Fruit fly (Drosophila melanogaster) whole organism, wandering third instar larva: Measurements from ENCODE around the gene CG13786.

Source experiments
- Hr78 ChIP-seq: fragments of >200 bp; optimal IDR thresholded peaks from 2 replicates; lab custom pipeline; 2017; ENCODE audit warnings: missing biosample characterization, missing genetic modification characterization
- Hr83 ChIP-seq: fragments of 200-300 bp; sonication (Bioruptor generic); optimal IDR thresholded peaks from 2 replicates; lab custom pipeline; 2016; ENCODE audit warnings: missing biosample characterization, mild to moderate bottlenecking, missing genetic modification characterization, moderate library complexity; ENCODE audit not compliant: poor library complexity, severe bottlenecking
- Myc ChIP-seq: fragments of >200 bp; optimal IDR thresholded peaks from 2 replicates; lab custom pipeline; 2017
- brk ChIP-seq: fragments of 200-800 bp; sonication (Bioruptor generic); optimal IDR thresholded peaks from 2 replicates; lab custom pipeline; 2016; ENCODE audit warnings: missing biosample characterization, mild to moderate bottlenecking, missing genetic modification characterization
- dmrt93B ChIP-seq: fragments of 200-800 bp; sonication (Bioruptor generic); optimal IDR thresholded peaks from 2 replicates; lab custom pipeline; 2018; ENCODE audit warnings: missing biosample characterization, mild to moderate bottlenecking, missing genetic modification characterization
- h ChIP-seq: fragments of 200-800 bp; sonication (Bioruptor generic); optimal IDR thresholded peaks from 3 replicates; lab custom pipeline; 2016; ENCODE audit warnings: missing biosample characterization, mild to moderate bottlenecking, missing genetic modification characterization
- psq ChIP-seq: fragments of 200-800 bp; sonication (Bioruptor generic); optimal IDR thresholded peaks from 3 replicates; lab custom pipeline; 2017; ENCODE audit warnings: missing biosample characterization, mild to moderate bottlenecking, missing genetic modification characterization, moderate library complexity
- rgr ChIP-seq: fragments of 200-800 bp; sonication (Bioruptor generic); optimal IDR thresholded peaks from 3 replicates; lab custom pipeline; 2016; ENCODE audit warnings: missing biosample characterization, mild to moderate bottlenecking, missing genetic modification characterization
- sage ChIP-seq: fragments of 200-800 bp; sonication (Bioruptor generic); optimal IDR thresholded peaks from 2 replicates; lab custom pipeline; 2016; ENCODE audit warnings: missing biosample characterization, mild to moderate bottlenecking, missing genetic modification characterization
- usp ChIP-seq: fragments of >200 bp; optimal IDR thresholded peaks from 2 replicates; lab custom pipeline; 2017; ENCODE audit warnings: missing biosample characterization, missing genetic modification characterization
- woc ChIP-seq: sonication (Bioruptor generic); optimal IDR thresholded peaks from 2 replicates; lab custom pipeline; 2016; ENCODE audit warnings: missing biosample characterization, mild to moderate bottlenecking, missing genetic modification characterization

- TF ChIP-seq psq (GFP tag; lab: Kevin White, UChicago): no peak
- TF ChIP-seq Hr78 (GFP tag; lab: Kevin White, UChicago): no peak
- no peak for TF ChIP-seq usp (GFP tag; lab: Kevin White, UChicago)
- no peak for TF ChIP-seq Myc (lab: Kevin White, UChicago)
- no peak for TF ChIP-seq Hr83 (GFP tag; lab: Kevin White, UChicago)
- TF ChIP-seq brk (GFP tag; lab: Kevin White, UChicago): no peak
- TF ChIP-seq dmrt93B (GFP tag; lab: Kevin White, UChicago): no peak
- no peak for TF ChIP-seq woc
- no peak for TF ChIP-seq h (GFP tag; lab: Kevin White, UChicago)
- TF ChIP-seq rgr: no peak
- no peak for TF ChIP-seq sage (GFP tag; lab: Kevin White, UChicago)
These were observed 48.7 kb upstream of the CG13786 start for dm6 chr2L:7301497-7301896.
